Worm (Caenorhabditis elegans) whole organism, L1 larva: ENCODE results near the gene nspc-7.

ENCODE experiments used
- ama-1 ChIP-seq: fragments of 150-350 bp; optimal IDR thresholded peaks from 2 replicates; lab custom pipeline; 2014
- ceh-82 ChIP-seq, 3 experiments: fragments of 150-350 bp in 1 of 3; sonication (generic microtip) in 2 of 3; optimal IDR thresholded peaks; 2 replicates each; lab custom pipeline; 2014 to 2017; ENCODE audit warnings: missing biosample characterization in 3 of 3, missing genetic modification characterization in 3 of 3
- lsy-2 ChIP-seq, 2 experiments: fragments of 150-350 bp; optimal IDR thresholded peaks; 2 replicates each; lab custom pipeline; 2014; ENCODE audit warnings: missing biosample characterization in 2 of 2, missing genetic modification characterization in 2 of 2
- nhr-11 ChIP-seq: fragments of 150-350 bp; optimal IDR thresholded peaks from 2 replicates; lab custom pipeline; 2014; ENCODE audit warnings: missing biosample characterization, missing genetic modification characterization
- nhr-237 ChIP-seq: fragments of 150-350 bp; optimal IDR thresholded peaks from 2 replicates; lab custom pipeline; 2014; ENCODE audit warnings: missing biosample characterization, missing genetic modification characterization
- ztf-11 ChIP-seq, 2 experiments: sonication (generic microtip); optimal IDR thresholded peaks; 2 replicates each; lab custom pipeline; 2016 to 2017; ENCODE audit warnings: missing genetic modification characterization in 2 of 2, missing biosample characterization in 1 of 2, missing compliant biosample characterization in 1 of 2

DNA sequence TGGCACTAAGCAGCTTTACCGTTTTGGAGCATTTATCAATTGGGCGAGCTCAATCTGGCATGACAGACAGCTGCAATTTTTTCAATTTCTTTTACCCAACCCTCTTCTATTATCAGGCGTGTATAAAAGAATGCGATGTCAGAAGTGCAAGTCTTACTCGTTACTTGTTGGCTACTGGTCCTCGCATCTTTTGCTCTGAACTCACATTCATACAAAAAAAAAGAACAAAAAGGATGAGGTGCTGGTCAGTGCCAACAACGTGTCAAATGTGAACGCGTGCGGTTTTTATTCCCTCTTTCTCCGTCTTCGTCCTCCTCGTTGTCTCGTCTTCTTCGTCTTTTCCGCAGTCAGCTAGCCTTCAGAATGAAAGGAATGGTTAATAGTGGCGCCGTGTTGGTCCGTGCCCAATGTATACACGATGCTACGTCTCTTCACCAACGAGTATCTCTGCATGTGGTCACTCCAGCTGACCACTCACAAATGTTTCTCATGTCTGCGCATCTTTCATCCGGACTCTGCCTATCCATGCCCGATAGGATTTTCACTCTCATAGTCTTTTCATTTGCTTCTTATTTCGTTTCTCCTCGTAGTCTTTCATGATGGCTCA is 24.3 kb downstream of the nspc-7 start:
- TF ChIP-seq nhr-237 (no peak), ama-1 (lab: Kevin White, UChicago) (no peak), lsy-2 (tag; optimal IDR thresholded peaks at IDR 0.05; lab: Kevin White, UChicago) (no peak), ceh-82 (tag; optimal IDR thresholded peaks at IDR 0.05; lab: Kevin White, UChicago) (peak in 1 of 3 experiments; percentile 6), ztf-11 (tag; optimal IDR thresholded peaks at IDR 0.05; lab: Kevin White, UChicago) (no peak), nhr-11 (no peak)
